Worm (Caenorhabditis elegans) whole organism, late embryonic: ENCODE results near the gene col-107.
A peak's percentile ranks its signal among the peaks of the same experiment; 100 is the strongest.

Experiments
- C08G9.2 ChIP-seq: sonication (generic microtip); optimal IDR thresholded peaks from 2 replicates; lab custom pipeline; 2016; ENCODE audit warnings: mild to moderate bottlenecking, missing genetic modification characterization, moderate library complexity, missing compliant biosample characterization
- C38D4.7 ChIP-seq: fragments of 200-800 bp; sonication (Bioruptor generic); optimal IDR thresholded peaks from 2 replicates; lab custom pipeline; 2018; ENCODE audit warnings: mild to moderate bottlenecking, missing genetic modification characterization, moderate library complexity, missing compliant biosample characterization
- K09A11.1 ChIP-seq: sonication (generic microtip); optimal IDR thresholded peaks from 2 replicates; lab custom pipeline; 2017; ENCODE audit warnings: antibody characterized with exemption, mild to moderate bottlenecking, missing genetic modification characterization, missing compliant biosample characterization; ENCODE audit not compliant: insufficient read depth
- T23F11.4 ChIP-seq: fragments of 200-800 bp; sonication (Bioruptor generic); optimal IDR thresholded peaks from 2 replicates; lab custom pipeline; 2018; ENCODE audit warnings: mild to moderate bottlenecking, missing genetic modification characterization, missing compliant biosample characterization
- ahr-1 ChIP-seq: sonication (generic microtip); optimal IDR thresholded peaks from 2 replicates; lab custom pipeline; 2016; ENCODE audit warnings: missing genetic modification characterization, missing compliant biosample characterization
- ceh-14 ChIP-seq: sonication (generic microtip); optimal IDR thresholded peaks from 2 replicates; lab custom pipeline; 2016; ENCODE audit warnings: missing genotype, missing genetic modification characterization, missing compliant biosample characterization
- ceh-18 ChIP-seq: sonication (generic microtip); optimal IDR thresholded peaks from 2 replicates; lab custom pipeline; 2016; ENCODE audit warnings: missing genetic modification characterization, missing compliant biosample characterization
- ceh-2 ChIP-seq: sonication (generic microtip); optimal IDR thresholded peaks from 2 replicates; lab custom pipeline; 2016; ENCODE audit warnings: missing genotype, missing genetic modification characterization, missing compliant biosample characterization
- ceh-24 ChIP-seq: sonication (generic microtip); optimal IDR thresholded peaks from 2 replicates; lab custom pipeline; 2016; ENCODE audit warnings: mild to moderate bottlenecking, missing genetic modification characterization, missing compliant biosample characterization
- ceh-30 ChIP-seq: fragments of 150-350 bp; optimal IDR thresholded peaks from 2 replicates; lab custom pipeline; 2014; ENCODE audit warnings: missing biosample characterization, missing genetic modification characterization
- ceh-31 ChIP-seq: sonication (generic microtip); optimal IDR thresholded peaks from 2 replicates; lab custom pipeline; 2016; ENCODE audit warnings: missing genetic modification characterization, missing compliant biosample characterization
- ceh-34 ChIP-seq: sonication (generic microtip); optimal IDR thresholded peaks from 2 replicates; lab custom pipeline; 2016; ENCODE audit warnings: mild to moderate bottlenecking, missing genetic modification characterization, missing compliant biosample characterization
- ceh-45 ChIP-seq: fragments of 200-800 bp; sonication (Bioruptor generic); IDR thresholded peaks from 2 replicates; pipeline ENCODE4 v1.3.6; 2022; ENCODE audit warnings: missing genetic modification reagents, missing genetic modification characterization, missing compliant biosample characterization
- ceh-48 ChIP-seq: sonication (generic microtip); optimal IDR thresholded peaks from 2 replicates; lab custom pipeline; 2016; ENCODE audit warnings: missing genetic modification characterization, inconsistent platforms, missing compliant biosample characterization
- ceh-6 ChIP-seq: fragments of 200-800 bp; sonication (Bioruptor generic); optimal IDR thresholded peaks from 2 replicates; lab custom pipeline; 2018; ENCODE audit warnings: mild to moderate bottlenecking, missing genetic modification characterization, missing compliant biosample characterization
- ceh-9 ChIP-seq: sonication (generic microtip); optimal IDR thresholded peaks from 2 replicates; lab custom pipeline; 2016; ENCODE audit warnings: mild to moderate bottlenecking, missing genetic modification characterization, inconsistent platforms, missing compliant biosample characterization
- che-1 ChIP-seq: sonication (generic microtip); optimal IDR thresholded peaks from 2 replicates; lab custom pipeline; 2016; ENCODE audit warnings: mild to moderate bottlenecking, missing genetic modification characterization, missing compliant biosample characterization
- dmd-4 ChIP-seq: sonication (generic microtip); optimal IDR thresholded peaks from 2 replicates; lab custom pipeline; 2016; ENCODE audit warnings: borderline replicate concordance, missing genetic modification characterization, missing compliant biosample characterization
- dve-1 ChIP-seq: sonication (generic microtip); optimal IDR thresholded peaks from 2 replicates; lab custom pipeline; 2017; ENCODE audit warnings: antibody characterized with exemption, mild to moderate bottlenecking, missing genetic modification characterization, missing compliant biosample characterization
- elt-4 ChIP-seq: sonication (generic microtip); optimal IDR thresholded peaks from 2 replicates; lab custom pipeline; 2016; ENCODE audit warnings: missing genetic modification characterization, missing compliant biosample characterization
- ets-4 ChIP-seq: sonication (generic microtip); optimal IDR thresholded peaks from 2 replicates; lab custom pipeline; 2016; ENCODE audit warnings: missing genetic modification characterization, missing compliant biosample characterization
- eyg-1 ChIP-seq: sonication (generic microtip); optimal IDR thresholded peaks from 2 replicates; lab custom pipeline; 2016; ENCODE audit warnings: missing genotype, missing genetic modification characterization, missing compliant biosample characterization
- fax-1 ChIP-seq: sonication (generic microtip); optimal IDR thresholded peaks from 2 replicates; lab custom pipeline; 2016; ENCODE audit warnings: missing genotype, missing genetic modification characterization, missing compliant biosample characterization
- gmeb-2 ChIP-seq: sonication (generic microtip); optimal IDR thresholded peaks from 2 replicates; lab custom pipeline; 2016; ENCODE audit warnings: missing genetic modification characterization, inconsistent platforms, missing compliant biosample characterization
- hlh-30 ChIP-seq: sonication (generic microtip); optimal IDR thresholded peaks from 2 replicates; lab custom pipeline; 2017; ENCODE audit warnings: antibody characterized with exemption, missing genetic modification characterization, missing compliant biosample characterization; ENCODE audit not compliant: insufficient read depth
- lim-6 ChIP-seq: sonication (generic microtip); optimal IDR thresholded peaks from 2 replicates; lab custom pipeline; 2016; ENCODE audit warnings: missing genetic modification characterization, missing compliant biosample characterization
- madf-2 ChIP-seq: sonication (generic microtip); optimal IDR thresholded peaks from 2 replicates; lab custom pipeline; 2017; ENCODE audit warnings: missing genetic modification characterization, missing compliant biosample characterization
- nfya-1 ChIP-seq: sonication (generic microtip); optimal IDR thresholded peaks from 2 replicates; lab custom pipeline; 2017; ENCODE audit warnings: missing genetic modification characterization, mild to moderate bottlenecking, missing compliant biosample characterization, antibody characterized with exemption, moderate library complexity
- nhr-11 ChIP-seq: fragments of 150-350 bp; optimal IDR thresholded peaks from 2 replicates; lab custom pipeline; 2014; ENCODE audit warnings: missing biosample characterization, missing genetic modification characterization
- npax-4 ChIP-seq: sonication (generic microtip); optimal IDR thresholded peaks from 2 replicates; lab custom pipeline; 2016; ENCODE audit warnings: missing genetic modification characterization, missing compliant biosample characterization
- odd-2 ChIP-seq: sonication (generic microtip); optimal IDR thresholded peaks from 2 replicates; lab custom pipeline; 2017; ENCODE audit warnings: antibody characterized with exemption, mild to moderate bottlenecking, missing genetic modification characterization, missing compliant biosample characterization
- pag-3 ChIP-seq: sonication (generic microtip); optimal IDR thresholded peaks from 2 replicates; lab custom pipeline; 2016; ENCODE audit warnings: missing compliant biosample characterization, missing genetic modification characterization, borderline replicate concordance
- pat-9 ChIP-seq: fragments of 200-800 bp; sonication (Bioruptor generic); optimal IDR thresholded peaks from 2 replicates; lab custom pipeline; 2018; ENCODE audit warnings: mild to moderate bottlenecking, missing genetic modification characterization, moderate library complexity, missing compliant biosample characterization
- pha-2 ChIP-seq: sonication (generic microtip); optimal IDR thresholded peaks from 2 replicates; lab custom pipeline; 2017; ENCODE audit warnings: mild to moderate bottlenecking, missing genetic modification characterization, missing compliant biosample characterization
- pha-4 ChIP-seq: fragments of 150-350 bp; optimal IDR thresholded peaks from 2 replicates; lab custom pipeline; 2018; ENCODE audit warnings: missing biosample characterization, missing genetic modification reagents, missing genetic modification characterization
- sdc-2 ChIP-seq: sonication (generic microtip); optimal IDR thresholded peaks from 2 replicates; lab custom pipeline; 2016; ENCODE audit warnings: missing genotype, missing genetic modification characterization, missing compliant biosample characterization
- sox-4 ChIP-seq: sonication (generic microtip); optimal IDR thresholded peaks from 2 replicates; lab custom pipeline; 2017; ENCODE audit warnings: mild to moderate bottlenecking, missing genetic modification characterization, inconsistent platforms, missing compliant biosample characterization
- tbx-7 ChIP-seq: sonication (generic microtip); optimal IDR thresholded peaks from 2 replicates; lab custom pipeline; 2016; ENCODE audit warnings: missing genotype, missing genetic modification characterization, missing compliant biosample characterization
- unc-3 ChIP-seq, 2 experiments: fragments of 200-800 bp in 1 of 2; sonication (Bioruptor generic) in 1 of 2; sonication (generic microtip) in 1 of 2; conservative IDR thresholded peaks in 1 of 2; optimal IDR thresholded peaks in 1 of 2; 2 replicates each; pipeline versions ENCODE4 v1.3.6 to Lab custom; 2016 to 2022; ENCODE audit warnings: missing compliant biosample characterization in 2 of 2, missing genetic modification characterization in 2 of 2, missing genetic modification reagents in 1 of 2
- unc-42 ChIP-seq: sonication (generic microtip); optimal IDR thresholded peaks from 2 replicates; lab custom pipeline; 2016; ENCODE audit warnings: missing genotype, missing genetic modification characterization, missing compliant biosample characterization
- unc-55 ChIP-seq: sonication (generic microtip); optimal IDR thresholded peaks from 2 replicates; lab custom pipeline; 2017; ENCODE audit warnings: missing biosample characterization, missing genetic modification reagents, missing genetic modification characterization
- unc-86 ChIP-seq: sonication (generic microtip); optimal IDR thresholded peaks from 2 replicates; lab custom pipeline; 2016; ENCODE audit warnings: missing genetic modification characterization, missing compliant biosample characterization

Gene col-107

ce11 chrIV:1548457-1548861 is at the start of gene col-107:
Gene col-107 (plus strand): TSS chrIV:1548721.
- peak; percentile 7 for TF ChIP-seq nfya-1
- peak; percentile 5 for TF ChIP-seq dve-1
- TF ChIP-seq ceh-24 (tag; lab: Kevin White, UChicago), result no peak
- TF ChIP-seq unc-86, result no peak

DNA sequence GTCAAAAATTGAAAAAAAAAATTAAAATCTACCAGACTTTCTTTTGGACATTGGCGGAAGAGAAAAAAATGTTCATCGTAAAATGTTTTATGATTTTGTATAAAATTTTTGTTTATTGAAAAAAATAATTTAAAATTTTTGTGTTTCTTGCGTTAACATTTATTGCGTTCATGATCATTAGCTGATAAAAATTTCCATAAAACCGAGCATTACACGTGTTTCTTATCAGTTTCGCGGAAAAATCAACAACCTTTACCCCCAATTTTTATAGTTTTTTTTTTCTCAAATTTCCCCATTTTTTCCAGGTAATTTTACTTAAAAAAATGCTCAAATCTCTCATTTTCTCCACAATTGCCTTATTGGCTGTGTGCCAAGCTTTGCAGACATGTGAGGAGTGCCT is 38.3 kb upstream of the col-107 start, which contains the start of gene txt-4:
Gene txt-4 (plus strand): TSS at position 324 of the 400 bp plus-strand sequence.
- TF ChIP-seq nhr-11 (tag; lab: Kevin White, UChicago) (no peak), ceh-45 (no peak), lim-6 (no peak), pha-4 (tag; lab: Kevin White, UChicago) (no peak), ahr-1 (tag; lab: Kevin White, UChicago) (no peak), ceh-48 (tag; lab: Kevin White, UChicago) (no peak), pha-2 (tag; lab: Kevin White, UChicago) (no peak), gmeb-2 (tag; lab: Kevin White, UChicago) (no peak), ceh-6 (GFP tag; lab: Kevin White, UChicago) (no peak), pat-9 (tag; lab: Kevin White, UChicago) (no peak), unc-42 (tag; lab: Kevin White, UChicago) (no peak), sox-4 (tag; lab: Kevin White, UChicago) (no peak), dve-1 (no peak), tbx-7 (tag; lab: Kevin White, UChicago) (no peak), unc-3 (GFP tag; conservative IDR thresholded peaks at IDR 0.05; lab: Robert Waterston, UW) (no peak), unc-3 (tag; optimal IDR thresholded peaks at IDR 0.05; lab: Kevin White, UChicago) (no peak), C08G9.2 (no peak), che-1 (tag; lab: Kevin White, UChicago) (no peak), fax-1 (tag; lab: Kevin White, UChicago) (no peak), sdc-2 (tag; lab: Kevin White, UChicago) (no peak)

DNA sequence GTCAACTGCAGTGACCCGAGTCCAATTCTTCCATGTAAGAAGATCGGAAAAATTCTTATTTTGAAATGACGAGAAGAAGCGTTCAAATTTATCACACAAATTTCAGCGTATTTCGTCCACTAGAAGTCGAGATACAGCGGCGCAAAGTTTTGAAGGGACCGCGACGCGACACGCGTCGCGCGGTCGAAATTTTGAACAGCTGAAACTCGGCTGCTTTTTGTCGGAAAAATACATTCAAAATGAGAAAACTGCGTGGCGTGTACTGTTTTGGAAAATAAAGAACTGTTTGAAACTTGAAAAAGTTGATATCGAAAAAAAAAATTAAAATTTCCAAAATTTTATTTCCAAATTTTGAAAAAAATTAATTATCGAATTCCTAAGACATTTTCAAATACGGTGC is 35.6 kb upstream of the col-107 start:
- no peak for TF ChIP-seq odd-2 (tag; lab: Kevin White, UChicago)
- no peak for TF ChIP-seq elt-4
- no peak for TF ChIP-seq ceh-2 (tag; lab: Kevin White, UChicago)
- TF ChIP-seq eyg-1 (tag; lab: Kevin White, UChicago), result no peak

ce11 chrIV:1514415-1514814 is 34.1 kb upstream of the col-107 start:
- TF ChIP-seq unc-3 (GFP tag; conservative IDR thresholded peaks at IDR 0.05; lab: Robert Waterston, UW) (0 out of 2 replicates have a peak, but pooled peaks have one; percentile 31), unc-3 (tag; optimal IDR thresholded peaks at IDR 0.05; lab: Kevin White, UChicago) (no peak), ceh-48 (tag; lab: Kevin White, UChicago) (no peak), che-1 (tag; lab: Kevin White, UChicago) (peak; percentile 14), ceh-9 (tag; lab: Kevin White, UChicago) (no peak), hlh-30 (tag; lab: Kevin White, UChicago) (peak; percentile 37), C38D4.7 (no peak), pag-3 (tag; lab: Kevin White, UChicago) (no peak), unc-55 (GFP tag; lab: Kevin White, UChicago) (no peak), npax-4 (no peak), unc-86 (no peak), ceh-34 (tag; lab: Kevin White, UChicago) (peak; percentile 4), ceh-14 (tag; lab: Kevin White, UChicago) (no peak), ceh-45 (no peak), K09A11.1 (tag; lab: Kevin White, UChicago) (no peak), ceh-30 (tag; lab: Kevin White, UChicago) (no peak), ceh-18 (tag; lab: Kevin White, UChicago) (no peak), madf-2 (tag; lab: Kevin White, UChicago) (no peak), tbx-7 (tag; lab: Kevin White, UChicago) (no peak), ceh-31 (tag; lab: Kevin White, UChicago) (no peak), ceh-6 (GFP tag; lab: Kevin White, UChicago) (no peak), ets-4 (tag; lab: Kevin White, UChicago) (no peak), sox-4 (tag; lab: Kevin White, UChicago) (peak; percentile 1), dmd-4 (tag; lab: Kevin White, UChicago) (no peak), T23F11.4 (GFP tag; lab: Kevin White, UChicago) (no peak)
